Fruit fly (Drosophila melanogaster) Kc167 (cell line): ENCODE results near the gene Mical.

ENCODE experiments used
- Sin3A ChIP-seq: fragments of >200 bp; optimal IDR thresholded peaks from 2 replicates; lab custom pipeline; 2018; ENCODE audit warnings: missing external identifiers
- h ChIP-seq: fragments of >200 bp; optimal IDR thresholded peaks from 3 replicates; lab custom pipeline; 2018; ENCODE audit warnings: missing external identifiers

- no peak for TF ChIP-seq Sin3A (lab: Kevin White, UChicago)
- no peak for TF ChIP-seq h (lab: Kevin White, UChicago)
Observed at dm6 chr3R:10001174-10001789, 41.4 kb downstream of the Mical start, which contains the start of gene CG5359.
